Worm (Caenorhabditis elegans): ENCODE measurements around the gene asp-6.
A peak's percentile ranks its signal among the peaks of the same experiment; 100 is the strongest.

asp-6 gene

DNA sequence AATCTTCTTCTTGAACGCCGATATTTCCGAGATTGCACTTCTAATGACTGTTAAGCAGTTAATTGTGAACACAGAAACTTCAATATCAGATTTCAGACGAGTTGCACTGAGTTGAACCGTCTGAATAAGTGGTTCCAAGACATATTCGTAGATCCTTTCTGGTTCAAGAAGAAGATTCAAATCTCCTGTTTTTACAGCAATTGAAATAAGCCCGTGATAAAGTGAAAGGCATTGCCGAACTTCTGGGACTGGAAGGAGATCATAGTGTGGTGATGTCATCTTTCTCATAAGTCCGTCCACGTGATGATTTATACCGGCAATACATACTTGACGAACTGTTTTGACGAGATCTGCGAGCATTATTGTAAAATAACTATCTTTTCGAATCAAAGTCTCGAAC, 49.2 kb downstream of the asp-6 start:
- TF ChIP-seq snpc-1.3 (tag; optimal IDR thresholded peaks at IDR 0.05; ENCODE audit: insufficient read depth) (no peak), ama-1 (optimal IDR thresholded peaks at IDR 0.05) (no peak), ama-1 (GFP tag; optimal IDR thresholded peaks at IDR 0.05) (no peak), ceh-79 (tag; optimal IDR thresholded peaks at IDR 0.05) (no peak), F22D6.2 (tag; optimal IDR thresholded peaks at IDR 0.05) (no peak), madf-3 (GFP tag; IDR thresholded peaks at IDR 0.05) (no peak), rpc-1 (optimal IDR thresholded peaks at IDR 0.05) (no peak), rpc-1 (tag; optimal IDR thresholded peaks at IDR 0.05) (no peak), him-1 (tag; optimal IDR thresholded peaks at IDR 0.05) (no peak), hlh-12 (tag; optimal IDR thresholded peaks at IDR 0.05) (no peak), unc-62 (GFP tag; optimal IDR thresholded peaks at IDR 0.05) (no peak), C06A6.2 (GFP tag; conservative IDR thresholded peaks at IDR 0.05) (no peak), chd-7 (tag; optimal IDR thresholded peaks at IDR 0.05) (no peak)

ce11 chrV:8217661-8218265, 51.0 kb downstream of the asp-6 start, which contains the start of gene K07C11.8:
Gene K07C11.8 (minus strand): TSS chrV:8217884.
- TF ChIP-seq let-526 (GFP tag; IDR thresholded peaks at IDR 0.05) = no peak
- TF ChIP-seq cebp-1 (GFP tag; IDR thresholded peaks at IDR 0.05) = no peak
- peak; percentile 15 for TF ChIP-seq cebp-1 (tag; optimal IDR thresholded peaks at IDR 0.05)
- TF ChIP-seq atf-7 (tag; optimal IDR thresholded peaks at IDR 0.05) = peak; percentile 49
- no peak for TF ChIP-seq sptf-2 (GFP tag; optimal IDR thresholded peaks at IDR 0.05)
- peak; percentile 35; the same call in 1 of the 2 replicates for TF ChIP-seq dox-1 (GFP tag; IDR thresholded peaks at IDR 0.05)
- no peak for TF ChIP-seq F23B12.7 (tag; optimal IDR thresholded peaks at IDR 0.05; ENCODE audit: insufficient read depth)
- peak; percentile 35 for TF ChIP-seq ceh-27 (GFP tag; optimal IDR thresholded peaks at IDR 0.05)
- TF ChIP-seq ets-4 (GFP tag; optimal IDR thresholded peaks at IDR 0.05) = peak; percentile 5
- no peak for TF ChIP-seq snpc-4 (GFP tag; optimal IDR thresholded peaks at IDR 0.05)
- TF ChIP-seq snpc-4 (tag; optimal IDR thresholded peaks at IDR 0.05) = peak in 1 of 4 experiments; percentile 20
- no peak for TF ChIP-seq attf-5 (GFP tag; optimal IDR thresholded peaks at IDR 0.05)
- no peak for TF ChIP-seq mes-4 (tag; optimal IDR thresholded peaks at IDR 0.05)
- TF ChIP-seq let-607 (tag; optimal IDR thresholded peaks at IDR 0.05) = peak; percentile 13 to 74
- peak; percentile 92 for TF ChIP-seq nhr-80 (tag; optimal IDR thresholded peaks at IDR 0.05)

Data from whole organism, young adult.